Fruit fly (Drosophila melanogaster) whole organism, embryonic: ENCODE measurements around the gene CG10165.
A peak's percentile ranks its signal among the peaks of the same experiment; 100 is the strongest.

ENCODE experiments used
- Bdp1 ChIP-seq: fragments of 200-800 bp; sonication (Bioruptor generic); optimal IDR thresholded peaks from 3 replicates; lab custom pipeline; 2016; ENCODE audit warnings: missing biosample characterization, missing genetic modification characterization
- CG10209 ChIP-seq: fragments of 200-800 bp; sonication (Bioruptor generic); optimal IDR thresholded peaks from 3 replicates; lab custom pipeline; 2017; ENCODE audit warnings: missing biosample characterization, mild to moderate bottlenecking, missing genetic modification characterization, missing genetic modification reagents
- CG10431 ChIP-seq: fragments of 200-800 bp; sonication (Bioruptor generic); optimal IDR thresholded peaks from 3 replicates; lab custom pipeline; 2018; ENCODE audit warnings: missing biosample characterization, mild to moderate bottlenecking, missing genetic modification characterization
- CG11695 ChIP-seq: fragments of 200-800 bp; sonication (Bioruptor generic); IDR thresholded peaks from 3 replicates; pipeline ENCODE4 v1.3.6; 2022; ENCODE audit warnings: missing biosample characterization, missing genetic modification characterization
- CG1602 ChIP-seq: fragments of 200-800 bp; sonication (Bioruptor generic); optimal IDR thresholded peaks from 3 replicates; lab custom pipeline; 2016; ENCODE audit warnings: missing biosample characterization, missing genetic modification characterization
- CG18599 ChIP-seq: fragments of 200-800 bp; sonication (Bioruptor generic); optimal IDR thresholded peaks from 3 replicates; lab custom pipeline; 2017; ENCODE audit warnings: missing biosample characterization, missing genetic modification characterization, mild to moderate bottlenecking, moderate library complexity, missing genetic modification reagents
- CG18764 ChIP-seq: fragments of 200-800 bp; sonication (Bioruptor generic); optimal IDR thresholded peaks from 3 replicates; lab custom pipeline; 2016; ENCODE audit warnings: missing biosample characterization, missing genetic modification characterization
- CG2129 ChIP-seq: fragments of 200-800 bp; sonication (Bioruptor generic); IDR thresholded peaks from 2 replicates; pipeline ENCODE4 v1.3.6; 2022; ENCODE audit warnings: missing biosample characterization, missing genetic modification characterization; ENCODE audit not compliant: partially characterized antibody
- CG31388 ChIP-seq: fragments of 200-800 bp; sonication (Bioruptor generic); optimal IDR thresholded peaks from 2 replicates; lab custom pipeline; 2016; ENCODE audit warnings: missing biosample characterization, missing genetic modification characterization
- CG3407 ChIP-seq: fragments of 200-800 bp; sonication (Bioruptor generic); optimal IDR thresholded peaks from 2 replicates; lab custom pipeline; 2018; ENCODE audit warnings: missing biosample characterization, mild to moderate bottlenecking, missing genetic modification characterization
- CG3847 ChIP-seq: fragments of 200-800 bp; sonication (Bioruptor generic); IDR thresholded peaks from 2 replicates; pipeline ENCODE4 v1.3.6; 2022; ENCODE audit warnings: missing biosample characterization, missing genetic modification characterization
- CG4707 ChIP-seq: fragments of 200-800 bp; sonication (Bioruptor generic); optimal IDR thresholded peaks from 2 replicates; lab custom pipeline; 2018; ENCODE audit warnings: missing biosample characterization, mild to moderate bottlenecking, missing genetic modification characterization, moderate library complexity
- CG5245 ChIP-seq: fragments of 200-800 bp; sonication (Bioruptor generic); optimal IDR thresholded peaks from 3 replicates; lab custom pipeline; 2016; ENCODE audit warnings: missing biosample characterization, missing genetic modification characterization
- CG5953 ChIP-seq: fragments of 200-800 bp; sonication (Bioruptor generic); IDR thresholded peaks from 2 replicates; pipeline ENCODE4 v1.3.6; 2022; ENCODE audit warnings: missing biosample characterization, missing genetic modification characterization
- CG6813 ChIP-seq: fragments of 200-800 bp; sonication (Bioruptor generic); optimal IDR thresholded peaks from 2 replicates; lab custom pipeline; 2017; ENCODE audit warnings: missing biosample characterization, missing genetic modification characterization, mild to moderate bottlenecking, moderate library complexity, missing genetic modification reagents
- CG7556 ChIP-seq: fragments of 200-800 bp; sonication (Bioruptor generic); optimal IDR thresholded peaks from 2 replicates; lab custom pipeline; 2017; ENCODE audit warnings: missing biosample characterization, mild to moderate bottlenecking, missing genetic modification characterization
- CG9817 ChIP-seq: fragments of 200-800 bp; sonication (Bioruptor generic); optimal IDR thresholded peaks from 2 replicates; lab custom pipeline; 2018; ENCODE audit warnings: missing biosample characterization, mild to moderate bottlenecking, missing genetic modification characterization, moderate library complexity
- Camta ChIP-seq: fragments of 200-800 bp; sonication (Bioruptor generic); optimal IDR thresholded peaks from 2 replicates; lab custom pipeline; 2016; ENCODE audit warnings: missing biosample characterization, missing genetic modification characterization
- D19B ChIP-seq: fragments of 200-800 bp; sonication (Bioruptor generic); optimal IDR thresholded peaks from 2 replicates; lab custom pipeline; 2017; ENCODE audit warnings: missing biosample characterization, mild to moderate bottlenecking, missing genetic modification characterization
- Deaf1 ChIP-seq: fragments of 200-800 bp; optimal IDR thresholded peaks from 3 replicates; lab custom pipeline; 2019; ENCODE audit warnings: missing biosample characterization, mild to moderate bottlenecking, missing genetic modification characterization, moderate library complexity
- HLH4C ChIP-seq: fragments of 200-800 bp; sonication (Bioruptor generic); IDR thresholded peaks from 3 replicates; pipeline ENCODE4 v1.3.6; 2022; ENCODE audit warnings: missing biosample characterization, missing genetic modification characterization; ENCODE audit not compliant: partially characterized antibody
- HLH54F ChIP-seq: fragments of 200-800 bp; sonication (Bioruptor generic); optimal IDR thresholded peaks from 3 replicates; lab custom pipeline; 2016; ENCODE audit warnings: missing biosample characterization, missing genetic modification characterization
- Hand ChIP-seq: fragments of 200-800 bp; sonication (Bioruptor generic); optimal IDR thresholded peaks from 2 replicates; lab custom pipeline; 2017; ENCODE audit warnings: mild to moderate bottlenecking, missing biosample characterization, missing genetic modification reagents, missing genetic modification characterization
- HmgZ ChIP-seq: fragments of 200-800 bp; sonication (Bioruptor generic); optimal IDR thresholded peaks from 2 replicates; lab custom pipeline; 2018; ENCODE audit warnings: missing biosample characterization, mild to moderate bottlenecking, missing genetic modification characterization
- Med ChIP-seq: fragments of 200-800 bp; sonication (Bioruptor generic); peaks from one replicate; lab custom pipeline; 2016; ENCODE audit warnings: missing biosample characterization, missing genetic modification characterization, mild to moderate bottlenecking, inconsistent platforms, moderate library complexity
- Mes4 ChIP-seq: fragments of 200-800 bp; sonication (Bioruptor generic); optimal IDR thresholded peaks from 2 replicates; lab custom pipeline; 2016; ENCODE audit warnings: missing biosample characterization, missing genetic modification characterization
- Usf ChIP-seq: fragments of 200-800 bp; sonication (Bioruptor generic); optimal IDR thresholded peaks from 2 replicates; lab custom pipeline; 2017; ENCODE audit warnings: missing genotype, missing biosample characterization, missing genetic modification characterization
- Xrp1 ChIP-seq: fragments of 200-800 bp; sonication (Bioruptor generic); IDR thresholded peaks from 2 replicates; pipeline ENCODE4 v1.3.6; 2022; ENCODE audit warnings: missing biosample characterization, missing genetic modification characterization
- amos ChIP-seq: fragments of 200-800 bp; sonication (Bioruptor generic); IDR thresholded peaks from 2 replicates; pipeline ENCODE4 v1.3.6; 2022; ENCODE audit warnings: missing biosample characterization, missing genetic modification characterization; ENCODE audit not compliant: partially characterized antibody
- br ChIP-seq: fragments of >200 bp; optimal IDR thresholded peaks from 2 replicates; lab custom pipeline; 2017
- cas ChIP-seq: fragments of 200-800 bp; sonication (Bioruptor generic); IDR thresholded peaks from 2 replicates; pipeline ENCODE4 v1.3.6; 2022; ENCODE audit warnings: missing biosample characterization, missing genetic modification characterization
- chinmo ChIP-seq: fragments of 200-800 bp; sonication (Bioruptor generic); IDR thresholded peaks from 4 replicates; pipeline ENCODE4 v1.3.6; 2022; ENCODE audit warnings: missing biosample characterization, missing genetic modification characterization; ENCODE audit not compliant: partially characterized antibody
- chm ChIP-seq: fragments of 200-800 bp; sonication (Bioruptor generic); IDR thresholded peaks from 2 replicates; pipeline ENCODE4 v1.3.6; 2022; ENCODE audit warnings: missing biosample characterization, missing genetic modification characterization
- cwo ChIP-seq: fragments of 200-800 bp; sonication (Bioruptor generic); optimal IDR thresholded peaks from 3 replicates; lab custom pipeline; 2017; ENCODE audit warnings: missing biosample characterization, missing genetic modification characterization, mild to moderate bottlenecking, moderate library complexity, missing genetic modification reagents
- gcm ChIP-seq: fragments of 200-800 bp; sonication (Bioruptor generic); optimal IDR thresholded peaks from 2 replicates; lab custom pipeline; 2019; ENCODE audit warnings: missing biosample characterization, mild to moderate bottlenecking, missing genetic modification characterization, moderate library complexity
- gcm2 ChIP-seq: fragments of 200-800 bp; sonication (Bioruptor generic); optimal IDR thresholded peaks from 2 replicates; lab custom pipeline; 2016; ENCODE audit warnings: missing biosample characterization, missing genetic modification characterization
- mam ChIP-seq: fragments of 200-800 bp; sonication (Bioruptor generic); optimal IDR thresholded peaks from 3 replicates; lab custom pipeline; 2016; ENCODE audit warnings: missing biosample characterization, missing genetic modification characterization
- mld ChIP-seq: fragments of 200-800 bp; sonication (Bioruptor generic); IDR thresholded peaks from 3 replicates; pipeline ENCODE4 v1.3.6; 2022; ENCODE audit warnings: missing biosample characterization, missing genetic modification characterization; ENCODE audit not compliant: partially characterized antibody
- nmo ChIP-seq: fragments of 200-800 bp; sonication (Bioruptor generic); optimal IDR thresholded peaks from 2 replicates; lab custom pipeline; 2018; ENCODE audit warnings: missing biosample characterization, mild to moderate bottlenecking, missing genetic modification characterization, moderate library complexity
- nom ChIP-seq: fragments of 200-800 bp; sonication (Bioruptor generic); optimal IDR thresholded peaks from 2 replicates; lab custom pipeline; 2017; ENCODE audit warnings: missing biosample characterization, missing genetic modification characterization, mild to moderate bottlenecking, moderate library complexity, missing genetic modification reagents
- pb ChIP-seq: fragments of 200-800 bp; sonication (Bioruptor generic); optimal IDR thresholded peaks from 3 replicates; lab custom pipeline; 2016; ENCODE audit warnings: missing biosample characterization, missing genetic modification characterization
- pnt ChIP-seq: fragments of 200-800 bp; sonication (Bioruptor generic); optimal IDR thresholded peaks from 3 replicates; lab custom pipeline; 2016; ENCODE audit warnings: missing biosample characterization, missing genetic modification characterization
- psq ChIP-seq: fragments of 200-800 bp; sonication (Bioruptor generic); optimal IDR thresholded peaks from 2 replicates; lab custom pipeline; 2017; ENCODE audit warnings: missing biosample characterization, missing genetic modification characterization
- sc ChIP-seq, 3 experiments: fragments of >200 bp in 2 of 3; fragments of 200-800 bp in 1 of 3; sonication (Bioruptor generic) in 1 of 3; optimal IDR thresholded peaks; 2 replicates in 2 of 3; 3 replicates in 1 of 3; lab custom pipeline; 2017; ENCODE audit warnings: mild to moderate bottlenecking in 1 of 3, missing biosample characterization in 1 of 3, missing genetic modification characterization in 1 of 3, missing genetic modification reagents in 1 of 3
- tll ChIP-seq, 2 experiments: fragments of 200-800 bp in 1 of 2; fragments of >200 bp in 1 of 2; sonication (Bioruptor generic) in 1 of 2; optimal IDR thresholded peaks; 2 replicates each; lab custom pipeline; 2017 to 2019; ENCODE audit warnings: missing biosample characterization in 2 of 2, missing genetic modification characterization in 2 of 2, mild to moderate bottlenecking in 1 of 2, moderate library complexity in 1 of 2
- trem ChIP-seq: fragments of 200-800 bp; optimal IDR thresholded peaks from 3 replicates; lab custom pipeline; 2019; ENCODE audit warnings: missing biosample characterization, mild to moderate bottlenecking, missing genetic modification characterization, moderate library complexity
- vfl ChIP-seq: fragments of 200-800 bp; sonication (Bioruptor generic); optimal IDR thresholded peaks from 2 replicates; lab custom pipeline; 2016; ENCODE audit warnings: missing biosample characterization, missing genetic modification characterization

CG10165 gene

dm6 chr2L:19548158-19548557 is 18.1 kb upstream of the CG10165 start, which contains the start of gene Tep4 (continued):
- no peak for TF ChIP-seq tll (GFP tag; optimal IDR thresholded peaks at IDR 0.05; lab: Kevin White, UChicago)
- TF ChIP-seq D19B (GFP tag; lab: Kevin White, UChicago), result peak; percentile 43
- no peak for TF ChIP-seq br (lab: Kevin White, UChicago)
- no peak for TF ChIP-seq CG5245 (GFP tag; lab: Kevin White, UChicago)
- TF ChIP-seq Med (GFP tag; lab: Kevin White, UChicago), result peak; percentile 44
- TF ChIP-seq HLH4C (GFP tag; lab: Robert Waterston, UW), result no peak
- TF ChIP-seq mld (GFP tag; lab: Robert Waterston, UW), result no peak
- TF ChIP-seq gcm2 (GFP tag; lab: Kevin White, UChicago), result no peak
- TF ChIP-seq CG3847, result no peak
- peak; percentile 2 for TF ChIP-seq nom (GFP tag; lab: Kevin White, UChicago)
- no peak for TF ChIP-seq CG1602 (GFP tag; lab: Kevin White, UChicago)
- no peak for TF ChIP-seq Mes4
- TF ChIP-seq CG18764 (GFP tag; lab: Kevin White, UChicago), result no peak
- TF ChIP-seq Deaf1 (tag; lab: Kevin White, UChicago), result peak; percentile 40
- no peak for TF ChIP-seq CG2129 (GFP tag; lab: Robert Waterston, UW)
- TF ChIP-seq HLH54F (GFP tag; lab: Kevin White, UChicago), result no peak
- TF ChIP-seq cas (GFP tag; lab: Robert Waterston, UW), result no peak
- no peak for TF ChIP-seq psq (GFP tag; lab: Kevin White, UChicago)
- no peak for TF ChIP-seq HmgZ (tag; lab: Kevin White, UChicago)
- TF ChIP-seq CG31388 (GFP tag; lab: Kevin White, UChicago), result no peak
- no peak for TF ChIP-seq amos (GFP tag; lab: Robert Waterston, UW)
- TF ChIP-seq CG3407 (GFP tag; lab: Kevin White, UChicago), result no peak

- TF ChIP-seq Hand (GFP tag; lab: Kevin White, UChicago) (peak; percentile 65), gcm (GFP tag; lab: Kevin White, UChicago) (peak; percentile 5), Usf (GFP tag; lab: Kevin White, UChicago) (no peak), Camta (GFP tag; lab: Kevin White, UChicago) (no peak), Xrp1 (GFP tag; lab: Robert Waterston, UW) (peak; percentile 38), CG4707 (GFP tag; lab: Kevin White, UChicago) (peak; percentile 12), chinmo (GFP tag; lab: Robert Waterston, UW) (0 out of 4 replicates have a peak, but pooled peaks have one; percentile 32), CG9817 (tag; lab: Kevin White, UChicago) (no peak), vfl (GFP tag; lab: Kevin White, UChicago) (no peak), trem (tag; lab: Kevin White, UChicago) (no peak), CG10431 (GFP tag; lab: Kevin White, UChicago) (peak; percentile 19), pnt (peak; percentile 1), cwo (GFP tag; lab: Kevin White, UChicago) (peak; percentile 97), pb (GFP tag; lab: Kevin White, UChicago) (no peak), chm (GFP tag; lab: Robert Waterston, UW) (no peak), Bdp1 (GFP tag; lab: Kevin White, UChicago) (peak; percentile 21), CG6813 (GFP tag; lab: Kevin White, UChicago) (peak; percentile 42), sc (optimal IDR thresholded peaks at IDR 0.05; lab: Kevin White, UChicago) (no peak), sc (GFP tag; optimal IDR thresholded peaks at IDR 0.05; lab: Kevin White, UChicago) (no peak), CG18599 (GFP tag; lab: Kevin White, UChicago) (peak; percentile 80), CG11695 (peak; percentile 54; the same call in 1 of the 3 replicates), nmo (GFP tag; lab: Kevin White, UChicago) (peak; percentile 8), CG7556 (peak; percentile 70), CG5953 (GFP tag; lab: Robert Waterston, UW) (no peak), mam (GFP tag; lab: Kevin White, UChicago) (peak; percentile 25), CG10209 (GFP tag; lab: Kevin White, UChicago) (peak; percentile 38)
These were observed 17.0 kb upstream of the CG10165 start, which contains the start of gene CG10337 for dm6 chr2L:19546869-19547710. TSS of gene CG10337 (minus strand) at chr2L:19546959.
